Worm (Caenorhabditis elegans) whole organism, L1 larva: ENCODE data around the gene str-134.

Experiments used
- C04F5.9 ChIP-seq: sonication (generic microtip); optimal IDR thresholded peaks from 2 replicates; lab custom pipeline; 2016; ENCODE audit warnings: missing genetic modification characterization, missing compliant biosample characterization
- C16A3.4 ChIP-seq: fragments of 150-350 bp; optimal IDR thresholded peaks from 2 replicates; lab custom pipeline; 2014; ENCODE audit warnings: missing biosample characterization, missing genetic modification characterization
- F16B12.6 ChIP-seq: fragments of 150-350 bp; optimal IDR thresholded peaks from 2 replicates; lab custom pipeline; 2014; ENCODE audit warnings: missing biosample characterization, missing genetic modification characterization
- Y116A8C.19 ChIP-seq: sonication (generic microtip); optimal IDR thresholded peaks from 2 replicates; lab custom pipeline; 2016; ENCODE audit warnings: missing compliant biosample characterization, missing genetic modification characterization, borderline replicate concordance
- aha-1 ChIP-seq: fragments of 150-350 bp; optimal IDR thresholded peaks from 2 replicates; lab custom pipeline; 2014; ENCODE audit warnings: missing biosample characterization, missing genetic modification characterization
- aly-2 ChIP-seq: fragments of 150-350 bp; optimal IDR thresholded peaks from 2 replicates; lab custom pipeline; 2014; ENCODE audit warnings: missing biosample characterization, missing genetic modification characterization
- ama-1 ChIP-seq: fragments of 150-350 bp; optimal IDR thresholded peaks from 2 replicates; lab custom pipeline; 2014
- ceh-63 ChIP-seq: fragments of 200-800 bp; sonication (Bioruptor generic); optimal IDR thresholded peaks from 2 replicates; lab custom pipeline; 2018; ENCODE audit warnings: mild to moderate bottlenecking, missing genetic modification characterization, missing compliant biosample characterization
- ceh-8 ChIP-seq: fragments of 200-800 bp; sonication (Bioruptor generic); optimal IDR thresholded peaks from 2 replicates; lab custom pipeline; 2018; ENCODE audit warnings: mild to moderate bottlenecking, missing genetic modification characterization, moderate library complexity, missing compliant biosample characterization
- ceh-82 ChIP-seq, 3 experiments: fragments of 150-350 bp in 1 of 3; sonication (generic microtip) in 2 of 3; optimal IDR thresholded peaks; 2 replicates each; lab custom pipeline; 2014 to 2017; ENCODE audit warnings: missing biosample characterization in 3 of 3, missing genetic modification characterization in 3 of 3
- ceh-88 ChIP-seq: fragments of 200-800 bp; sonication (Bioruptor generic); IDR thresholded peaks from 2 replicates; pipeline ENCODE4 v1.3.6; 2022; ENCODE audit warnings: missing genetic modification characterization, missing compliant biosample characterization
- ces-1 ChIP-seq: fragments of 150-350 bp; optimal IDR thresholded peaks from 2 replicates; lab custom pipeline; 2014; ENCODE audit warnings: missing biosample characterization, missing genetic modification reagents, missing genetic modification characterization
- dpl-1 ChIP-seq, 3 experiments: fragments of 150-350 bp in 2 of 3; sonication (generic microtip) in 1 of 3; optimal IDR thresholded peaks; 2 replicates each; lab custom pipeline; 2014 to 2017; ENCODE audit warnings: missing biosample characterization in 3 of 3, missing genetic modification characterization in 3 of 3, missing genetic modification reagents in 3 of 3
- dsc-1 ChIP-seq: sonication (generic microtip); optimal IDR thresholded peaks from 2 replicates; lab custom pipeline; 2016; ENCODE audit warnings: mild to moderate bottlenecking, missing genetic modification characterization, missing compliant biosample characterization
- efl-1 ChIP-seq, 4 experiments: fragments of 150-350 bp; optimal IDR thresholded peaks in 3 of 4; peaks in 1 of 4; 1 replicate in 1 of 4; 2 replicates in 3 of 4; lab custom pipeline; 2014; ENCODE audit warnings: missing biosample characterization in 2 of 4, missing genetic modification characterization in 2 of 4, missing genetic modification reagents in 2 of 4
- efl-3 ChIP-seq: fragments of 200-800 bp; sonication (Bioruptor generic); optimal IDR thresholded peaks from 2 replicates; lab custom pipeline; 2018; ENCODE audit warnings: mild to moderate bottlenecking, missing genetic modification characterization, missing compliant biosample characterization
- elt-2 ChIP-seq: sonication (generic microtip); optimal IDR thresholded peaks from 2 replicates; lab custom pipeline; 2016; ENCODE audit warnings: missing genetic modification characterization, mild to moderate bottlenecking, inconsistent platforms, missing compliant biosample characterization, missing genetic modification reagents
- ets-5 ChIP-seq: fragments of 200-800 bp; sonication (Bioruptor generic); IDR thresholded peaks from 2 replicates; pipeline ENCODE4 v1.3.6; 2022; ENCODE audit warnings: missing genetic modification characterization, missing compliant biosample characterization
- fkh-4 ChIP-seq: sonication (generic microtip); optimal IDR thresholded peaks from 2 replicates; lab custom pipeline; 2016; ENCODE audit warnings: missing compliant biosample characterization, missing genetic modification characterization, borderline replicate concordance
- fkh-8 ChIP-seq: sonication (generic microtip); optimal IDR thresholded peaks from 2 replicates; lab custom pipeline; 2016; ENCODE audit warnings: mild to moderate bottlenecking, missing genetic modification characterization, missing compliant biosample characterization
- hpl-2 ChIP-seq: fragments of 150-350 bp; optimal IDR thresholded peaks from 2 replicates; lab custom pipeline; 2014; ENCODE audit warnings: missing biosample characterization, missing genetic modification reagents, missing genetic modification characterization
- irx-1 ChIP-seq: sonication (generic microtip); optimal IDR thresholded peaks from 2 replicates; lab custom pipeline; 2016; ENCODE audit warnings: missing genetic modification characterization, missing compliant biosample characterization
- lin-13 ChIP-seq: fragments of 150-350 bp; optimal IDR thresholded peaks from 2 replicates; lab custom pipeline; 2014; ENCODE audit warnings: missing biosample characterization, missing genetic modification reagents, missing genetic modification characterization
- lin-15B ChIP-seq: fragments of 150-350 bp; sonication (generic microtip); optimal IDR thresholded peaks from 3 replicates; lab custom pipeline; 2014; ENCODE audit warnings: missing biosample characterization, missing genetic modification characterization
- lin-35 ChIP-seq, 2 experiments: fragments of 150-350 bp; optimal IDR thresholded peaks; 2 replicates each; lab custom pipeline; 2014; ENCODE audit warnings: missing biosample characterization in 2 of 2, missing genetic modification characterization in 2 of 2, missing genetic modification reagents in 2 of 2
- lir-3 ChIP-seq: sonication (generic microtip); optimal IDR thresholded peaks from 2 replicates; lab custom pipeline; 2016; ENCODE audit warnings: mild to moderate bottlenecking, missing genetic modification characterization, moderate library complexity, missing compliant biosample characterization; ENCODE audit not compliant: poor library complexity
- lsy-2 ChIP-seq, 2 experiments: fragments of 150-350 bp; optimal IDR thresholded peaks; 2 replicates each; lab custom pipeline; 2014; ENCODE audit warnings: missing biosample characterization in 2 of 2, missing genetic modification characterization in 2 of 2
- mab-9 ChIP-seq: fragments of 200-800 bp; sonication (Bioruptor generic); IDR thresholded peaks from 2 replicates; pipeline ENCODE4 v1.3.6; 2022; ENCODE audit warnings: missing genetic modification reagents, missing genetic modification characterization, missing compliant biosample characterization
- mdl-1 ChIP-seq, 2 experiments: fragments of 150-350 bp; optimal IDR thresholded peaks; 2 replicates each; lab custom pipeline; 2014 to 2017; ENCODE audit warnings: missing biosample characterization in 2 of 2, missing genetic modification characterization in 2 of 2, inconsistent platforms in 1 of 2
- mef-2 ChIP-seq: fragments of 150-350 bp; optimal IDR thresholded peaks from 2 replicates; lab custom pipeline; 2014; ENCODE audit warnings: missing biosample characterization, missing genetic modification characterization
- mep-1 ChIP-seq: fragments of 150-350 bp; optimal IDR thresholded peaks from 2 replicates; lab custom pipeline; 2014; ENCODE audit warnings: missing biosample characterization, missing genetic modification characterization
- nhr-19 ChIP-seq: fragments of 200-800 bp; sonication (Bioruptor generic); conservative IDR thresholded peaks from 2 replicates; pipeline ENCODE4 v1.3.6; 2022; ENCODE audit warnings: missing genetic modification characterization, missing compliant biosample characterization
- nhr-20 ChIP-seq: sonication (generic microtip); optimal IDR thresholded peaks from 2 replicates; lab custom pipeline; 2016; ENCODE audit warnings: mild to moderate bottlenecking, missing genetic modification characterization, missing compliant biosample characterization
- nhr-237 ChIP-seq: fragments of 150-350 bp; optimal IDR thresholded peaks from 2 replicates; lab custom pipeline; 2014; ENCODE audit warnings: missing biosample characterization, missing genetic modification characterization
- nhr-47 ChIP-seq: sonication (generic microtip); optimal IDR thresholded peaks from 2 replicates; lab custom pipeline; 2016; ENCODE audit warnings: mild to moderate bottlenecking, missing genetic modification characterization, moderate library complexity, missing compliant biosample characterization
- nhr-76 ChIP-seq: sonication (generic microtip); optimal IDR thresholded peaks from 2 replicates; lab custom pipeline; 2017; ENCODE audit warnings: missing biosample characterization, missing genetic modification characterization
- nhr-85 ChIP-seq: sonication (generic microtip); peaks from one replicate; lab custom pipeline; 2016; ENCODE audit warnings: missing genetic modification characterization, inconsistent platforms, missing compliant biosample characterization
- nhr-90 ChIP-seq: sonication (generic microtip); optimal IDR thresholded peaks from 2 replicates; lab custom pipeline; 2016; ENCODE audit warnings: mild to moderate bottlenecking, missing genetic modification characterization, missing compliant biosample characterization; ENCODE audit not compliant: poor library complexity
- pag-3 ChIP-seq: sonication (generic microtip); optimal IDR thresholded peaks from 2 replicates; lab custom pipeline; 2017; ENCODE audit warnings: missing genetic modification characterization, mild to moderate bottlenecking, missing compliant biosample characterization, antibody characterized with exemption, borderline replicate concordance; ENCODE audit not compliant: insufficient read depth
- pax-3 ChIP-seq: fragments of 200-800 bp; sonication (Bioruptor generic); optimal IDR thresholded peaks from 2 replicates; lab custom pipeline; 2018; ENCODE audit warnings: mild to moderate bottlenecking, missing genetic modification characterization, moderate library complexity, missing compliant biosample characterization
- rnt-1 ChIP-seq: sonication (generic microtip); optimal IDR thresholded peaks from 2 replicates; lab custom pipeline; 2016; ENCODE audit warnings: mild to moderate bottlenecking, missing genetic modification characterization, moderate library complexity, missing compliant biosample characterization
- snpc-4 ChIP-seq: fragments of 150-350 bp; optimal IDR thresholded peaks from 2 replicates; lab custom pipeline; 2014; ENCODE audit warnings: missing biosample characterization, missing genetic modification characterization
- snu-23 ChIP-seq: sonication (generic microtip); optimal IDR thresholded peaks from 2 replicates; lab custom pipeline; 2016; ENCODE audit warnings: missing genetic modification characterization, missing compliant biosample characterization
- sox-4 ChIP-seq: sonication (generic microtip); optimal IDR thresholded peaks from 2 replicates; lab custom pipeline; 2016; ENCODE audit warnings: missing genetic modification characterization, missing compliant biosample characterization
- tbx-2 ChIP-seq: sonication (generic microtip); optimal IDR thresholded peaks from 2 replicates; lab custom pipeline; 2016; ENCODE audit warnings: missing genetic modification characterization, missing compliant biosample characterization
- tlp-1 ChIP-seq: fragments of 150-350 bp; optimal IDR thresholded peaks from 2 replicates; lab custom pipeline; 2014; ENCODE audit warnings: missing biosample characterization, missing genetic modification characterization
- unc-62 ChIP-seq: fragments of 150-350 bp; optimal IDR thresholded peaks from 2 replicates; lab custom pipeline; 2014; ENCODE audit warnings: missing biosample characterization, missing genetic modification reagents, missing genetic modification characterization
- unc-86 ChIP-seq: sonication (generic microtip); optimal IDR thresholded peaks from 2 replicates; lab custom pipeline; 2016; ENCODE audit warnings: missing genetic modification characterization, missing compliant biosample characterization
- unc-98 ChIP-seq: fragments of 200-800 bp; sonication (Bioruptor generic); IDR thresholded peaks from 2 replicates; pipeline ENCODE4 v1.3.6; 2022; ENCODE audit warnings: missing genetic modification characterization, missing compliant biosample characterization
- ztf-4 ChIP-seq: fragments of 150-350 bp; optimal IDR thresholded peaks from 2 replicates; lab custom pipeline; 2014; ENCODE audit warnings: missing biosample characterization, missing genetic modification characterization

str-134 gene

ce11 chrV:723895-724352 is 19.5 kb upstream of the str-134 start, which contains the start of gene fbxb-72 (continued):
- TF ChIP-seq fkh-4 (tag; lab: Kevin White, UChicago) (no peak), nhr-85 (tag; lab: Kevin White, UChicago) (no peak), nhr-76 (tag; lab: Kevin White, UChicago) (no peak), mdl-1 (tag; optimal IDR thresholded peaks at IDR 0.05; lab: Kevin White, UChicago) (no peak), snpc-4 (tag; lab: Kevin White, UChicago) (no peak), lin-35 (GFP tag; optimal IDR thresholded peaks at IDR 0.05; lab: Kevin White, UChicago) (peak in 1 of 2 experiments; percentile 85), mab-9 (GFP tag; lab: Robert Waterston, UW) (no peak), lin-15B (no peak), nhr-237 (no peak), ces-1 (no peak), lsy-2 (tag; optimal IDR thresholded peaks at IDR 0.05; lab: Kevin White, UChicago) (peak; percentile 51 to 58), nhr-20 (peak; percentile 51), F16B12.6 (no peak), ceh-82 (tag; optimal IDR thresholded peaks at IDR 0.05; lab: Kevin White, UChicago) (no peak), C16A3.4 (peak; percentile 92), tlp-1 (no peak), ceh-63 (GFP tag; lab: Kevin White, UChicago) (no peak), nhr-47 (tag; lab: Kevin White, UChicago) (peak; percentile 68), sox-4 (tag; lab: Kevin White, UChicago) (no peak), ceh-8 (GFP tag; lab: Kevin White, UChicago) (no peak), snu-23 (peak; percentile 78), unc-98 (GFP tag; lab: Robert Waterston, UW) (no peak), efl-3 (GFP tag; lab: Kevin White, UChicago) (no peak), lir-3 (tag; lab: Kevin White, UChicago) (peak; percentile 47), mef-2 (tag; lab: Kevin White, UChicago) (no peak), unc-62 (GFP tag; lab: Kevin White, UChicago) (no peak), C04F5.9 (peak; percentile 21), irx-1 (peak; percentile 3), elt-2 (peak; percentile 60), aha-1 (tag; lab: Kevin White, UChicago) (no peak), dsc-1 (tag; lab: Kevin White, UChicago) (no peak), lin-13 (GFP tag; lab: Kevin White, UChicago) (no peak), nhr-19 (GFP tag; lab: Robert Waterston, UW) (peak; percentile 70), rnt-1 (peak; percentile 53), ama-1 (lab: Kevin White, UChicago) (peak; percentile 89), ets-5 (GFP tag; lab: Robert Waterston, UW) (no peak), Y116A8C.19 (no peak), mep-1 (tag; lab: Kevin White, UChicago) (no peak), fkh-8 (tag; lab: Kevin White, UChicago) (peak; percentile 46)

- TF ChIP-seq lsy-2 (tag; optimal IDR thresholded peaks at IDR 0.05; lab: Kevin White, UChicago) (no peak), unc-86 (tag; lab: Kevin White, UChicago) (no peak), lir-3 (tag; lab: Kevin White, UChicago) (peak; percentile 10), dpl-1 (GFP tag; optimal IDR thresholded peaks at IDR 0.05; lab: Kevin White, UChicago) (no peak), ama-1 (lab: Kevin White, UChicago) (peak; percentile 60), pax-3 (no peak), aly-2 (tag; lab: Kevin White, UChicago) (peak; percentile 97), rnt-1 (peak; percentile 9), pag-3 (tag; lab: Kevin White, UChicago) (no peak), ceh-88 (GFP tag; lab: Robert Waterston, UW) (no peak), nhr-85 (tag; lab: Kevin White, UChicago) (no peak), lin-35 (GFP tag; optimal IDR thresholded peaks at IDR 0.05; lab: Kevin White, UChicago) (no peak), hpl-2 (GFP tag; lab: Kevin White, UChicago) (no peak), nhr-90 (tag; lab: Kevin White, UChicago) (peak; percentile 56), mab-9 (GFP tag; lab: Robert Waterston, UW) (no peak), Y116A8C.19 (no peak), elt-2 (peak; percentile 8), ztf-4 (tag; lab: Kevin White, UChicago) (no peak), mef-2 (tag; lab: Kevin White, UChicago) (no peak), tbx-2 (no peak), efl-1 (optimal IDR thresholded peaks at IDR 0.05; lab: Kevin White, UChicago) (no peak), efl-1 (GFP tag; optimal IDR thresholded peaks at IDR 0.05 in 1 of 2; lab: Kevin White, UChicago) (peak in 1 of 2 experiments; percentile 93), mep-1 (tag; lab: Kevin White, UChicago) (no peak), nhr-76 (tag; lab: Kevin White, UChicago) (no peak)
Observed at ce11 chrV:724470-724890, 19.0 kb upstream of the str-134 start.
